Fruit fly (Drosophila melanogaster) whole organism: ENCODE results near the gene CG43145.

Experiments used
- CG8478 ChIP-seq: fragments of >200 bp; optimal IDR thresholded peaks from 2 replicates; lab custom pipeline; 2018; ENCODE audit warnings: inconsistent platforms
- Dll ChIP-seq: fragments of >200 bp; optimal IDR thresholded peaks from 2 replicates; lab custom pipeline; 2017
- EcR ChIP-seq, 2 experiments: fragments of >200 bp; optimal IDR thresholded peaks; 2 replicates each; lab custom pipeline; 2017; ENCODE audit warnings: missing biosample characterization in 2 of 2, missing genetic modification characterization in 2 of 2, missing genetic modification reagents in 2 of 2
- pan ChIP-seq: fragments of >200 bp; optimal IDR thresholded peaks from 2 replicates; lab custom pipeline; 2017
- psq ChIP-seq: fragments of >200 bp; optimal IDR thresholded peaks from 2 replicates; lab custom pipeline; 2017
- usp ChIP-seq: fragments of >200 bp; optimal IDR thresholded peaks from 2 replicates; lab custom pipeline; 2017; ENCODE audit warnings: missing biosample characterization, missing genetic modification characterization, mixed read lengths

The CG43145 gene

dm6 chr2L:3730182-3730975, 28.8 kb downstream of the CG43145 start, which contains the start of gene CG10019:
Gene CG10019 (plus strand): TSS chr2L:3730466.
- TF ChIP-seq Dll (lab: Kevin White, UChicago) (peak; percentile 70), psq (lab: Kevin White, UChicago) (no peak), EcR (GFP tag; optimal IDR thresholded peaks at IDR 0.05; lab: Kevin White, UChicago) (no peak), CG8478 (no peak), usp (no peak), pan (lab: Kevin White, UChicago) (no peak)

dm6 chr2L:3731055-3731454, 29.4 kb downstream of the CG43145 start:
- TF ChIP-seq usp, result no peak
- no peak for TF ChIP-seq Dll (lab: Kevin White, UChicago)
- TF ChIP-seq CG8478, result no peak
- TF ChIP-seq EcR (GFP tag; optimal IDR thresholded peaks at IDR 0.05; lab: Kevin White, UChicago), result no peak
- no peak for TF ChIP-seq pan (lab: Kevin White, UChicago)

dm6 chr2L:3737003-3737662, 35.5 kb downstream of the CG43145 start:
- no peak for TF ChIP-seq CG8478
- no peak for TF ChIP-seq usp
- TF ChIP-seq Dll (lab: Kevin White, UChicago), result no peak
- TF ChIP-seq EcR (GFP tag; optimal IDR thresholded peaks at IDR 0.05; lab: Kevin White, UChicago), result no peak
- no peak for TF ChIP-seq psq (lab: Kevin White, UChicago)
- no peak for TF ChIP-seq pan (lab: Kevin White, UChicago)

dm6 chr2L:3737682-3738081, 36.1 kb downstream of the CG43145 start:
- TF ChIP-seq EcR (GFP tag; optimal IDR thresholded peaks at IDR 0.05; lab: Kevin White, UChicago) (no peak), usp (no peak), Dll (lab: Kevin White, UChicago) (no peak), CG8478 (no peak), pan (lab: Kevin White, UChicago) (no peak), psq (lab: Kevin White, UChicago) (no peak)

- TF ChIP-seq psq (lab: Kevin White, UChicago) (no peak), EcR (GFP tag; optimal IDR thresholded peaks at IDR 0.05; lab: Kevin White, UChicago) (no peak), Dll (lab: Kevin White, UChicago) (no peak), pan (lab: Kevin White, UChicago) (no peak), CG8478 (no peak), usp (no peak)
Measured at dm6 chr2L:3740443-3740842, 38.8 kb downstream of the CG43145 start.

- no peak for TF ChIP-seq psq (lab: Kevin White, UChicago)
- TF ChIP-seq EcR (GFP tag; optimal IDR thresholded peaks at IDR 0.05; lab: Kevin White, UChicago), result no peak
- no peak for TF ChIP-seq pan (lab: Kevin White, UChicago)
- no peak for TF ChIP-seq usp
- TF ChIP-seq Dll (lab: Kevin White, UChicago), result no peak
- TF ChIP-seq CG8478, result no peak
Measured at dm6 chr2L:3748691-3749090, 47.1 kb downstream of the CG43145 start.
